Worm (Caenorhabditis elegans): ENCODE data around the gene ugt-56.

Gene ugt-56

ce11 chrV:12288577-12288976, 29.8 kb downstream of the ugt-56 start, which contains the start of gene rskd-1:
Gene rskd-1 (minus strand): TSS chrV:12288615.
- peak; percentile 45 for TF ChIP-seq pha-4 (tag; optimal IDR thresholded peaks at IDR 0.05)
- TF ChIP-seq elt-3 (tag; optimal IDR thresholded peaks at IDR 0.05), result no peak

DNA sequence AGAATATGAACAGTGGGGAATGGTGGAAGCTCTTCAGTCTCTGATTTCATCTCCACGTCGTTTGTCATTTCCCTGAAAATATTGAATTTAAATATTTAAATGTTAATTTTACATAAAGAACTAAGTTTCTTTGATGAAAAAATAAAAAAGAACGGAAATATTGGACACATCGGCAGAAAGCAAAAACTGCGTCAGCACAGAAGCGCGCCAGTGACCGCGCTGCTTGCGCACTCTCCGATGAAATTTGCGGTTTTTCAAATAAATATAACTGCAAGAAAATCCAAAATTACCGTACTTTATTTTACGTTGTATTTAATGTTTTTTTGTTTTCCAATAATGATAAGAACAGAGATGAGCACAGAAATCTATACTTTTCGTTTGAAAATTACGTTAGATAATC, 32.8 kb downstream of the ugt-56 start, which contains the start of the genes srpa-68 and srh-16:
TSS of gene srpa-68 (minus strand) at position 72 of the 400 bp plus-strand sequence.
TSS of gene srh-16 (plus strand) at position 275 of the 400 bp plus-strand sequence.
- TF ChIP-seq nhr-237 (tag; optimal IDR thresholded peaks at IDR 0.05) (peak; percentile 64), unc-39 (tag; optimal IDR thresholded peaks at IDR 0.05) (no peak), tbx-8 (GFP tag; optimal IDR thresholded peaks at IDR 0.05) (no peak), cnd-1 (tag; optimal IDR thresholded peaks at IDR 0.05) (peak; percentile 73), M03D4.4 (tag; optimal IDR thresholded peaks at IDR 0.05) (peak; percentile 81), nhr-2 (tag; optimal IDR thresholded peaks at IDR 0.05) (no peak), ceh-43 (GFP tag; optimal IDR thresholded peaks at IDR 0.05) (peak; percentile 64), mls-2 (tag; optimal IDR thresholded peaks at IDR 0.05) (peak; percentile 38), flh-1 (GFP tag; optimal IDR thresholded peaks at IDR 0.05) (no peak), unc-62 (GFP tag; optimal IDR thresholded peaks at IDR 0.05) (peak; percentile 29), pha-4 (tag; optimal IDR thresholded peaks at IDR 0.05) (peak; percentile 74), elt-3 (tag; optimal IDR thresholded peaks at IDR 0.05) (no peak), drap-1 (GFP tag; optimal IDR thresholded peaks at IDR 0.05) (peak; percentile 76), elt-1 (tag; optimal IDR thresholded peaks at IDR 0.05; ENCODE audit: borderline replicate concordance, insufficient read depth) (no peak), ceh-83 (GFP tag; optimal IDR thresholded peaks at IDR 0.05) (peak; percentile 60), lsy-2 (tag; optimal IDR thresholded peaks at IDR 0.05) (peak; percentile 87), nhr-76 (tag; optimal IDR thresholded peaks at IDR 0.05) (no peak), ces-1 (GFP tag; optimal IDR thresholded peaks at IDR 0.05) (peak; percentile 24), mep-1 (tag; optimal IDR thresholded peaks at IDR 0.05) (peak; percentile 94), lin-13 (tag; optimal IDR thresholded peaks at IDR 0.05) (peak; percentile 82), hlh-1 (tag; optimal IDR thresholded peaks at IDR 0.05) (peak; percentile 38), ceh-39 (tag; optimal IDR thresholded peaks at IDR 0.05) (peak; percentile 73), sptf-1 (tag; optimal IDR thresholded peaks at IDR 0.05) (peak; percentile 88), zip-8 (tag; optimal IDR thresholded peaks at IDR 0.05) (no peak), lin-32 (GFP tag; optimal IDR thresholded peaks at IDR 0.05) (no peak), sem-2 (GFP tag; optimal IDR thresholded peaks at IDR 0.05) (no peak), blmp-1 (tag; optimal IDR thresholded peaks at IDR 0.05) (no peak), nhr-12 (tag; optimal IDR thresholded peaks at IDR 0.05) (no peak), unc-120 (tag; optimal IDR thresholded peaks at IDR 0.05; ENCODE audit: poor library complexity, severe bottlenecking) (peak; percentile 23), mab-5 (tag; optimal IDR thresholded peaks at IDR 0.05) (no peak), bed-3 (GFP tag; optimal IDR thresholded peaks at IDR 0.05) (peak; percentile 39), ham-2 (GFP tag; optimal IDR thresholded peaks at IDR 0.05) (no peak), snpc-4 (tag; optimal IDR thresholded peaks at IDR 0.05) (no peak), ztf-11 (tag; optimal IDR thresholded peaks at IDR 0.05) (no peak), nhr-28 (tag; optimal IDR thresholded peaks at IDR 0.05) (no peak)

DNA sequence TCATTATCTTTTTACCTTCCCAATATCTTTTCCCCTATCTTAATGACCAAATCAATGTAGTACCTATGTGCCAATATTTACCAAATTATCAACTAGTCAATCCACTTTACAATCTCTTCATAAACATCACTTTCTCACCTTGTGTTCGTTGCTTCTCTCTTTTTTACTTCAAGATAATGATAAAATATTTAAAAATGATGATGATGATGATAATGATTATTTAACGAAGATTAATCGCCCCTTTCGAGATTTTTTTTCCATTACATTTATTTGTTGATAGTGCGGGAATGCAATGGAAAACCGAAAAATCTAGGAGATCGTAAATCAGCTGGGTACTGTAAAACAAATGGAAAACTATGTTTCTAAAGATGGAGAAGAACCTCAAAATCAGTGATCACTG, 35.3 kb downstream of the ugt-56 start:
- TF ChIP-seq mep-1 (tag; optimal IDR thresholded peaks at IDR 0.05), result no peak
- no peak for TF ChIP-seq nhr-237 (tag; optimal IDR thresholded peaks at IDR 0.05)
- TF ChIP-seq pha-4 (tag; optimal IDR thresholded peaks at IDR 0.05), result no peak
- TF ChIP-seq M03D4.4 (tag; optimal IDR thresholded peaks at IDR 0.05), result no peak
- TF ChIP-seq ceh-39 (tag; optimal IDR thresholded peaks at IDR 0.05), result no peak

- TF ChIP-seq unc-39 (tag; optimal IDR thresholded peaks at IDR 0.05), result no peak
- TF ChIP-seq ham-2 (GFP tag; optimal IDR thresholded peaks at IDR 0.05), result peak; percentile 30
- peak; percentile 49 for TF ChIP-seq elt-1 (tag; optimal IDR thresholded peaks at IDR 0.05; ENCODE audit: borderline replicate concordance, insufficient read depth)
- TF ChIP-seq tbx-8 (GFP tag; optimal IDR thresholded peaks at IDR 0.05), result no peak
- TF ChIP-seq pha-4 (tag; optimal IDR thresholded peaks at IDR 0.05), result peak; percentile 8
- no peak for TF ChIP-seq lin-32 (GFP tag; optimal IDR thresholded peaks at IDR 0.05)
Observed at ce11 chrV:12295015-12295414, 36.2 kb downstream of the ugt-56 start.

Data from whole organism, mixed stage, embryonic.